Fruit fly (Drosophila melanogaster) whole organism, embryonic: ENCODE data around the gene mus302.
A peak's percentile ranks its signal among the peaks of the same experiment; 100 is the strongest.

Experiments
- BEAF-32 ChIP-seq: fragments of 200-800 bp; sonication (Bioruptor generic); optimal IDR thresholded peaks from 3 replicates; lab custom pipeline; 2017; ENCODE audit warnings: missing biosample characterization, missing genetic modification characterization, mild to moderate bottlenecking, moderate library complexity, missing genetic modification reagents
- Bgb ChIP-seq: fragments of 200-800 bp; sonication (Bioruptor generic); IDR thresholded peaks from 2 replicates; pipeline ENCODE4 v1.3.6; 2022; ENCODE audit warnings: missing biosample characterization, missing genetic modification characterization; ENCODE audit not compliant: partially characterized antibody
- CG11723 ChIP-seq: fragments of 200-800 bp; sonication (Bioruptor generic); optimal IDR thresholded peaks from 2 replicates; lab custom pipeline; 2017; ENCODE audit warnings: missing biosample characterization, mild to moderate bottlenecking, missing genetic modification characterization
- CG13624 ChIP-seq: fragments of 200-800 bp; sonication (Bioruptor generic); optimal IDR thresholded peaks from 2 replicates; lab custom pipeline; 2016; ENCODE audit warnings: missing biosample characterization, missing genetic modification characterization
- CG16813 ChIP-seq: fragments of 200-800 bp; sonication (Bioruptor generic); IDR thresholded peaks from 3 replicates; pipeline ENCODE4 v1.3.6; 2022; ENCODE audit warnings: missing biosample characterization, missing genetic modification characterization; ENCODE audit not compliant: partially characterized antibody
- CG17186 ChIP-seq: fragments of 200-800 bp; sonication (Bioruptor generic); optimal IDR thresholded peaks from 3 replicates; lab custom pipeline; 2017; ENCODE audit warnings: missing biosample characterization, missing genetic modification reagents, missing genetic modification characterization
- CG2116 ChIP-seq: fragments of 200-800 bp; sonication (Bioruptor generic); optimal IDR thresholded peaks from 3 replicates; lab custom pipeline; 2018; ENCODE audit warnings: missing biosample characterization, mild to moderate bottlenecking, missing genetic modification characterization
- CG4730 ChIP-seq: fragments of 200-800 bp; sonication (Bioruptor generic); IDR thresholded peaks from 2 replicates; pipeline ENCODE4 v1.3.6; 2022; ENCODE audit warnings: missing biosample characterization, missing genetic modification characterization
- CG6791 ChIP-seq: fragments of 200-800 bp; sonication (Bioruptor generic); IDR thresholded peaks from 3 replicates; pipeline ENCODE4 v1.3.6; 2022; ENCODE audit warnings: missing biosample characterization, missing genetic modification characterization; ENCODE audit not compliant: partially characterized antibody
- CG6854 ChIP-seq: fragments of 200-800 bp; sonication (Bioruptor generic); optimal IDR thresholded peaks from 3 replicates; lab custom pipeline; 2017; ENCODE audit warnings: missing biosample characterization, mild to moderate bottlenecking, missing genetic modification characterization
- CG7963 ChIP-seq: fragments of 200-800 bp; sonication (Bioruptor generic); IDR thresholded peaks from 3 replicates; pipeline ENCODE4 v1.3.6; 2022; ENCODE audit warnings: missing biosample characterization, missing genetic modification characterization; ENCODE audit not compliant: partially characterized antibody
- CG9437 ChIP-seq: fragments of 200-800 bp; sonication (Bioruptor generic); optimal IDR thresholded peaks from 2 replicates; lab custom pipeline; 2018; ENCODE audit warnings: missing biosample characterization, mild to moderate bottlenecking, missing genetic modification characterization
- CG9876 ChIP-seq: fragments of 200-800 bp; sonication (Bioruptor generic); optimal IDR thresholded peaks from 2 replicates; lab custom pipeline; 2016; ENCODE audit warnings: missing biosample characterization, missing genetic modification characterization
- CHES-1-like ChIP-seq: fragments of 200-800 bp; sonication (Bioruptor generic); optimal IDR thresholded peaks from 2 replicates; lab custom pipeline; 2016; ENCODE audit warnings: missing biosample characterization, missing genetic modification characterization
- D19B ChIP-seq: fragments of 200-800 bp; sonication (Bioruptor generic); optimal IDR thresholded peaks from 2 replicates; lab custom pipeline; 2017; ENCODE audit warnings: missing biosample characterization, mild to moderate bottlenecking, missing genetic modification characterization
- Doc3 ChIP-seq: fragments of 200-800 bp; sonication (Bioruptor generic); IDR thresholded peaks from 3 replicates; pipeline ENCODE4 v1.3.6; 2022; ENCODE audit warnings: missing biosample characterization, missing genetic modification characterization; ENCODE audit not compliant: partially characterized antibody
- Ets97D ChIP-seq: fragments of 200-800 bp; sonication (Bioruptor generic); optimal IDR thresholded peaks from 3 replicates; lab custom pipeline; 2016; ENCODE audit warnings: missing biosample characterization, missing genetic modification characterization
- H15 ChIP-seq: fragments of 200-800 bp; sonication (Bioruptor generic); IDR thresholded peaks from 3 replicates; pipeline ENCODE4 v1.3.6; 2022; ENCODE audit warnings: missing biosample characterization, missing genetic modification characterization
- MESR4 ChIP-seq: fragments of 200-800 bp; sonication (Bioruptor generic); optimal IDR thresholded peaks from 2 replicates; lab custom pipeline; 2018; ENCODE audit warnings: missing biosample characterization, mild to moderate bottlenecking, missing genetic modification characterization, moderate library complexity
- Scr ChIP-seq: fragments of 200-800 bp; sonication (Bioruptor generic); IDR thresholded peaks from 2 replicates; pipeline ENCODE4 v1.3.6; 2022; ENCODE audit warnings: missing biosample characterization, missing genetic modification characterization; ENCODE audit not compliant: partially characterized antibody
- YL-1 ChIP-seq: fragments of 200-800 bp; sonication (Bioruptor generic); optimal IDR thresholded peaks from 3 replicates; lab custom pipeline; 2017; ENCODE audit warnings: missing biosample characterization, mild to moderate bottlenecking, missing genetic modification characterization
- ato ChIP-seq: fragments of 200-800 bp; sonication (Bioruptor generic); IDR thresholded peaks from 2 replicates; pipeline ENCODE4 v1.3.6; 2022; ENCODE audit warnings: missing biosample characterization, missing genetic modification characterization; ENCODE audit not compliant: partially characterized antibody
- chinmo ChIP-seq: fragments of 200-800 bp; sonication (Bioruptor generic); IDR thresholded peaks from 4 replicates; pipeline ENCODE4 v1.3.6; 2022; ENCODE audit warnings: missing biosample characterization, missing genetic modification characterization; ENCODE audit not compliant: partially characterized antibody
- ewg ChIP-seq: fragments of 200-800 bp; sonication (Bioruptor generic); optimal IDR thresholded peaks from 3 replicates; lab custom pipeline; 2017; ENCODE audit warnings: mild to moderate bottlenecking, missing biosample characterization, missing genetic modification reagents, missing genetic modification characterization
- hbn ChIP-seq: fragments of 200-800 bp; sonication (Bioruptor generic); IDR thresholded peaks from 2 replicates; pipeline ENCODE4 v1.3.6; 2022; ENCODE audit warnings: missing biosample characterization, missing genetic modification characterization; ENCODE audit not compliant: partially characterized antibody
- jing ChIP-seq: fragments of 200-800 bp; sonication (Bioruptor generic); optimal IDR thresholded peaks from 2 replicates; lab custom pipeline; 2018; ENCODE audit warnings: missing biosample characterization, mild to moderate bottlenecking, missing genetic modification characterization
- pzg ChIP-seq: fragments of 200-800 bp; sonication (Bioruptor generic); optimal IDR thresholded peaks from 3 replicates; lab custom pipeline; 2018; ENCODE audit warnings: missing biosample characterization, mild to moderate bottlenecking, missing genetic modification characterization, moderate library complexity
- zen ChIP-seq: fragments of 200-800 bp; sonication (Bioruptor generic); optimal IDR thresholded peaks from 3 replicates; lab custom pipeline; 2018; ENCODE audit warnings: missing biosample characterization, mild to moderate bottlenecking, missing genetic modification characterization, moderate library complexity
- zf30C ChIP-seq: fragments of 200-800 bp; sonication (Bioruptor generic); optimal IDR thresholded peaks from 3 replicates; lab custom pipeline; 2018; ENCODE audit warnings: missing biosample characterization, mild to moderate bottlenecking, missing genetic modification characterization

mus302 gene

dm6 chr3L:16730645-16731044 lies 48.9 kb downstream of the mus302 start, which contains the start of gene Dbp73D (continued):
- TF ChIP-seq zf30C (GFP tag; lab: Kevin White, UChicago), result no peak
- TF ChIP-seq YL-1 (GFP tag; lab: Kevin White, UChicago), result peak; percentile 50
- peak; percentile 52 for TF ChIP-seq CG9437 (GFP tag; lab: Kevin White, UChicago)
- peak; percentile 52 for TF ChIP-seq Bgb (GFP tag; lab: Robert Waterston, UW)
- TF ChIP-seq CG6854, result no peak
- TF ChIP-seq H15 (GFP tag; lab: Robert Waterston, UW), result no peak
- TF ChIP-seq MESR4 (GFP tag; lab: Kevin White, UChicago), result peak; percentile 36
- TF ChIP-seq CG17186 (GFP tag; lab: Kevin White, UChicago), result peak; percentile 32
- 0 out of 3 replicates have a peak, but pooled peaks have one; percentile 26 for TF ChIP-seq CG16813 (GFP tag; lab: Robert Waterston, UW)
- TF ChIP-seq jing (GFP tag; lab: Kevin White, UChicago), result no peak
- TF ChIP-seq ewg (GFP tag; lab: Kevin White, UChicago), result no peak
- peak; percentile 86 for TF ChIP-seq CG2116 (GFP tag; lab: Kevin White, UChicago)
- peak; percentile 43; the same call in 1 of the 3 replicates for TF ChIP-seq CG7963 (GFP tag; lab: Robert Waterston, UW)
- TF ChIP-seq CG4730 (GFP tag; lab: Robert Waterston, UW), result no peak
- TF ChIP-seq ato (GFP tag; lab: Robert Waterston, UW), result peak; percentile 48
- peak; percentile 35 for TF ChIP-seq CHES-1-like
- TF ChIP-seq chinmo (GFP tag; lab: Robert Waterston, UW), result no peak
- peak; percentile 66 for TF ChIP-seq pzg
- TF ChIP-seq hbn (GFP tag; lab: Robert Waterston, UW), result peak; percentile 50; the same call in 1 of the 2 replicates
- peak; percentile 43 for TF ChIP-seq BEAF-32 (GFP tag; lab: Kevin White, UChicago)
- no peak for TF ChIP-seq CG11723 (GFP tag; lab: Kevin White, UChicago)
- TF ChIP-seq Scr, result peak; percentile 62
- peak; percentile 35 for TF ChIP-seq Ets97D (GFP tag; lab: Kevin White, UChicago)
- no peak for TF ChIP-seq CG13624
- no peak for TF ChIP-seq D19B (GFP tag; lab: Kevin White, UChicago)
- peak; percentile 55; the same call in 2 of the 3 replicates for TF ChIP-seq Doc3 (GFP tag; lab: Robert Waterston, UW)
- peak; percentile 48; the same call in 1 of the 3 replicates for TF ChIP-seq CG6791 (GFP tag; lab: Robert Waterston, UW)
- peak; percentile 19 for TF ChIP-seq zen (tag; lab: Kevin White, UChicago)

dm6 chr3L:16727939-16728635 lies 51.4 kb downstream of the mus302 start, which contains the start of gene PGRP-SB1:
TSS of gene PGRP-SB1 (minus strand) at chr3L:16727989.
- TF ChIP-seq D19B (GFP tag; lab: Kevin White, UChicago) (peak; percentile 76), CG9876 (GFP tag; lab: Kevin White, UChicago) (no peak)
